Fruit fly (Drosophila melanogaster) whole organism, pupa: ENCODE results near the gene Samuel.

Experiments
- CG12605 ChIP-seq: fragments of 200-800 bp; sonication (Bioruptor generic); IDR thresholded peaks from 2 replicates; pipeline ENCODE4 v1.3.6; 2022; ENCODE audit warnings: missing biosample characterization, missing genetic modification characterization
- CG13204 ChIP-seq: fragments of 200-800 bp; sonication (Bioruptor generic); optimal IDR thresholded peaks from 2 replicates; lab custom pipeline; 2018; ENCODE audit warnings: missing biosample characterization, mild to moderate bottlenecking, missing genetic modification characterization, moderate library complexity
- CG14655 ChIP-seq: fragments of 200-800 bp; sonication (Bioruptor generic); optimal IDR thresholded peaks from 3 replicates; lab custom pipeline; 2017; ENCODE audit warnings: mild to moderate bottlenecking, missing biosample characterization, missing genetic modification reagents, missing genetic modification characterization
- CG32121 ChIP-seq: fragments of 200-800 bp; sonication (Bioruptor generic); IDR thresholded peaks from 2 replicates; pipeline ENCODE4 v1.3.6; 2022; ENCODE audit warnings: missing biosample characterization, missing genetic modification characterization
- CG34367 ChIP-seq: fragments of 200-800 bp; sonication (Bioruptor generic); optimal IDR thresholded peaks from 2 replicates; lab custom pipeline; 2018; ENCODE audit warnings: missing biosample characterization, mild to moderate bottlenecking, missing genetic modification characterization
- CG4496 ChIP-seq: fragments of 200-800 bp; sonication (Bioruptor generic); IDR thresholded peaks from 3 replicates; pipeline ENCODE4 v1.3.6; 2022; ENCODE audit warnings: missing biosample characterization, missing genetic modification characterization
- CG8301 ChIP-seq: fragments of 200-800 bp; sonication (Bioruptor generic); optimal IDR thresholded peaks from 2 replicates; lab custom pipeline; 2018; ENCODE audit warnings: missing biosample characterization, mild to moderate bottlenecking, missing genetic modification characterization
- CG9948 ChIP-seq: fragments of 200-800 bp; sonication (Bioruptor generic); optimal IDR thresholded peaks from 2 replicates; lab custom pipeline; 2018; ENCODE audit warnings: missing biosample characterization, mild to moderate bottlenecking, missing genetic modification characterization, moderate library complexity
- D1 ChIP-seq: fragments of 200-800 bp; sonication (Bioruptor generic); optimal IDR thresholded peaks from 2 replicates; lab custom pipeline; 2018; ENCODE audit warnings: missing biosample characterization, mild to moderate bottlenecking, missing genetic modification characterization, moderate library complexity
- EcR ChIP-seq: fragments of 200-800 bp; sonication (Bioruptor generic); optimal IDR thresholded peaks from 3 replicates; lab custom pipeline; 2019; ENCODE audit warnings: missing biosample characterization, missing genetic modification characterization, mild to moderate bottlenecking, moderate library complexity, missing genetic modification reagents
- Ets98B ChIP-seq: fragments of 200-800 bp; sonication (Bioruptor generic); IDR thresholded peaks from 2 replicates; pipeline ENCODE4 v1.3.6; 2022; ENCODE audit warnings: missing biosample characterization, missing genetic modification characterization
- Pif1B ChIP-seq: fragments of 200-800 bp; sonication (Bioruptor generic); optimal IDR thresholded peaks from 3 replicates; lab custom pipeline; 2016; ENCODE audit warnings: missing biosample characterization, missing genetic modification characterization
- Snoo ChIP-seq: fragments of 200-800 bp; sonication (Bioruptor generic); optimal IDR thresholded peaks from 3 replicates; lab custom pipeline; 2017; ENCODE audit warnings: missing biosample characterization, mild to moderate bottlenecking, missing genetic modification characterization, inconsistent platforms
- fd96Ca ChIP-seq: fragments of 200-800 bp; sonication (Bioruptor generic); IDR thresholded peaks from 3 replicates; pipeline ENCODE4 v1.3.6; 2022; ENCODE audit warnings: missing biosample characterization, missing genetic modification characterization

DNA sequence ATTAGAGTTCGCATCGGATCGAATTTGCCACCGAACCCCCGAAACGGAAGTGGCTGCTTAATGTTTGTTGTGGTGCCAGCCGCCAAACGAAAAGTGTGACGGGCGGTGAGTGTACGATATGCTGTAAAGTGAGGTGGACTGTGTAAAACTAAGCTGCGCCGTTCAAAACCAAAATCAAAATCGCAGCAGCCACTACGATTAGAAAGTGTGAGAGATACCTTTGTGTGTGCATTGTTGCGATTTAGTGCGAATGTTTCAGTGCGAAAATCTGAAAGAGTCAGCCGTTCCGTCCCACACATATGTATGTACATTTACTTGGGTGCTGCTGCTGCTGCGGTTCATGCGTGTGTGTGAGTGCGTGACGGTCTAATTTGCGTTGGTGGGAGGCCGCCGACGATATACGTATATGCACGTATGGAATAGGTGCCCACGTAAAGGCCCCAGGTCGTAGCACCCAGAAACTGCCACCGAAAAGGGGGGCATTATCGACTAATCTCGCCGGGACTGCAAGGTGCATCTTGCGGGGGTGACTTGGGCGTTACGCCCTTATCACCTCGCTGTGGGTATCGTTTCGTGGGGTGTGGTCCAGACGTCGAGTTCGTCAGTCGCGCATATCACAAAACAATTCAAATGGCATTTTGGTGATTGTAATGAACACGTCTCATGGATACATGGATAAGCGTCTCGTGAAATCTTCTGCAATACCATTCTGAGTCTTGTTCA is 89.8 kb downstream of the Samuel start:
- TF ChIP-seq EcR: peak; percentile 55
- no peak for TF ChIP-seq CG32121 (GFP tag; lab: Robert Waterston, UW)
- TF ChIP-seq Pif1B (GFP tag; lab: Kevin White, UChicago): no peak
- TF ChIP-seq fd96Ca (GFP tag; lab: Robert Waterston, UW): no peak
- no peak for TF ChIP-seq CG34367 (tag; lab: Kevin White, UChicago)
- no peak for TF ChIP-seq CG9948 (tag; lab: Kevin White, UChicago)
- TF ChIP-seq CG12605 (GFP tag; lab: Robert Waterston, UW): no peak
- TF ChIP-seq CG8301: no peak
- no peak for TF ChIP-seq CG13204
- no peak for TF ChIP-seq CG4496 (GFP tag; lab: Robert Waterston, UW)
- TF ChIP-seq D1 (tag; lab: Kevin White, UChicago): no peak
- no peak for TF ChIP-seq CG14655
- no peak for TF ChIP-seq Ets98B (GFP tag; lab: Robert Waterston, UW)
- TF ChIP-seq Snoo: no peak
